Worm (Caenorhabditis elegans) whole organism, L4 larva: ENCODE data around the gene srm-1.

Experiments used
- D1046.2 ChIP-seq: fragments of 200-800 bp; sonication (Bioruptor generic); IDR thresholded peaks from 2 replicates; pipeline ENCODE4 v1.3.6; 2022; ENCODE audit warnings: missing genetic modification characterization, missing compliant biosample characterization
- F26F4.8 ChIP-seq: fragments of 200-800 bp; sonication (Bioruptor generic); conservative IDR thresholded peaks from 2 replicates; pipeline ENCODE4 v1.3.6; 2022; ENCODE audit warnings: missing genetic modification characterization, missing compliant biosample characterization
- F44E2.7 ChIP-seq: fragments of 200-800 bp; sonication (Bioruptor generic); IDR thresholded peaks from 2 replicates; pipeline ENCODE4 v2.1.2; 2022; ENCODE audit warnings: missing genetic modification characterization, missing compliant biosample characterization
- F49E8.2 ChIP-seq: sonication (generic microtip); optimal IDR thresholded peaks from 2 replicates; lab custom pipeline; 2016; ENCODE audit warnings: missing compliant biosample characterization, mild to moderate bottlenecking, missing genetic modification characterization, borderline replicate concordance
- T20F7.1 ChIP-seq: fragments of 200-800 bp; sonication (Bioruptor generic); optimal IDR thresholded peaks from 2 replicates; lab custom pipeline; 2018; ENCODE audit warnings: mild to moderate bottlenecking, missing genetic modification characterization, missing compliant biosample characterization
- T26A8.4 ChIP-seq: fragments of 200-800 bp; sonication (Bioruptor generic); IDR thresholded peaks from 2 replicates; pipeline ENCODE4 v1.3.6; 2022; ENCODE audit warnings: missing genetic modification characterization, missing compliant biosample characterization
- Y105C5A.15 ChIP-seq: fragments of 200-800 bp; sonication (Bioruptor generic); IDR thresholded peaks from 2 replicates; pipeline ENCODE4 v1.3.6; 2022; ENCODE audit warnings: missing genetic modification characterization, missing compliant biosample characterization
- Y48G9A.11 ChIP-seq: fragments of 200-800 bp; sonication (Bioruptor generic); IDR thresholded peaks from 2 replicates; pipeline ENCODE4 v1.3.6; 2022; ENCODE audit warnings: missing genetic modification reagents, missing genetic modification characterization, missing compliant biosample characterization
- Y75B8A.6 ChIP-seq: fragments of 200-800 bp; sonication (Bioruptor generic); IDR thresholded peaks from 2 replicates; pipeline ENCODE4 v1.3.6; 2022; ENCODE audit warnings: missing genetic modification reagents, missing genetic modification characterization, missing compliant biosample characterization
- ZK546.5 ChIP-seq, 2 experiments: sonication (generic microtip); optimal IDR thresholded peaks; 2 replicates each; lab custom pipeline; 2017; ENCODE audit warnings: missing biosample characterization in 2 of 2, missing genetic modification characterization in 2 of 2
- aha-1 ChIP-seq: fragments of 150-350 bp; peaks from one replicate; lab custom pipeline; 2014; ENCODE audit warnings: missing biosample characterization, missing genetic modification characterization
- arid-1 ChIP-seq: fragments of 200-800 bp; sonication (Bioruptor generic); conservative IDR thresholded peaks from 2 replicates; pipeline ENCODE4 v1.3.6; 2022; ENCODE audit warnings: missing genetic modification reagents, missing genetic modification characterization, missing compliant biosample characterization
- ceh-62 ChIP-seq: sonication (generic microtip); optimal IDR thresholded peaks from 2 replicates; lab custom pipeline; 2017; ENCODE audit warnings: missing biosample characterization, missing genetic modification characterization
- ctbp-1 ChIP-seq: fragments of 200-800 bp; sonication (Bioruptor generic); IDR thresholded peaks from 2 replicates; pipeline ENCODE4 v1.3.6; 2022; ENCODE audit warnings: missing genetic modification reagents, missing genetic modification characterization, missing compliant biosample characterization
- daf-16 ChIP-seq, 3 experiments: sonication (generic microtip); optimal IDR thresholded peaks; 2 replicates each; lab custom pipeline; 2016 to 2017; ENCODE audit warnings: missing genetic modification characterization in 3 of 3, missing genetic modification reagents in 3 of 3, mild to moderate bottlenecking in 2 of 3, missing compliant biosample characterization in 2 of 3, missing biosample characterization in 1 of 3, moderate library complexity in 1 of 3
- daf-19 ChIP-seq: fragments of 200-800 bp; sonication (Bioruptor generic); conservative IDR thresholded peaks from 2 replicates; pipeline ENCODE4 v1.3.6; 2022; ENCODE audit warnings: missing genetic modification characterization, missing compliant biosample characterization
- dmd-9 ChIP-seq: fragments of 200-800 bp; sonication (Bioruptor generic); IDR thresholded peaks from 2 replicates; pipeline ENCODE4 v1.3.6; 2022; ENCODE audit warnings: missing genetic modification reagents, missing genetic modification characterization, missing compliant biosample characterization
- fkh-10 ChIP-seq: fragments of 150-350 bp; optimal IDR thresholded peaks from 2 replicates; lab custom pipeline; 2014; ENCODE audit warnings: missing biosample characterization, missing genetic modification reagents, missing genetic modification characterization
- gei-8 ChIP-seq: fragments of 200-800 bp; sonication (Bioruptor generic); optimal IDR thresholded peaks from 2 replicates; lab custom pipeline; 2018; ENCODE audit warnings: mild to moderate bottlenecking, missing genetic modification characterization, missing compliant biosample characterization
- hif-1 ChIP-seq, 2 experiments: sonication (generic microtip); optimal IDR thresholded peaks; 2 replicates each; lab custom pipeline; 2016 to 2017; ENCODE audit warnings: missing compliant biosample characterization in 2 of 2, missing genetic modification characterization in 2 of 2, missing genetic modification reagents in 2 of 2, missing genotype in 2 of 2, mild to moderate bottlenecking in 1 of 2
- hlh-30 ChIP-seq: sonication (generic microtip); optimal IDR thresholded peaks from 2 replicates; lab custom pipeline; 2017; ENCODE audit warnings: antibody characterized with exemption, mild to moderate bottlenecking, missing genetic modification characterization, missing compliant biosample characterization; ENCODE audit not compliant: insufficient read depth
- hmg-1.1 ChIP-seq: fragments of 200-800 bp; sonication (Bioruptor generic); IDR thresholded peaks from 2 replicates; pipeline ENCODE4 v1.3.6; 2022; ENCODE audit warnings: missing genetic modification reagents, missing genetic modification characterization, missing compliant biosample characterization
- lin-1 ChIP-seq: fragments of 200-800 bp; sonication (Bioruptor generic); IDR thresholded peaks from 2 replicates; pipeline ENCODE4 v1.3.6; 2022; ENCODE audit warnings: missing genetic modification reagents, missing genetic modification characterization, missing compliant biosample characterization
- lin-29 ChIP-seq: fragments of 200-800 bp; sonication (Bioruptor generic); IDR thresholded peaks from 2 replicates; pipeline ENCODE4 v1.3.6; 2022; ENCODE audit warnings: missing genetic modification reagents, missing genetic modification characterization, missing compliant biosample characterization
- lin-39 ChIP-seq: fragments of 150-350 bp; optimal IDR thresholded peaks from 2 replicates; lab custom pipeline; 2014; ENCODE audit warnings: missing biosample characterization, missing genetic modification reagents, missing genetic modification characterization
- lir-3 ChIP-seq: sonication (generic microtip); optimal IDR thresholded peaks from 2 replicates; lab custom pipeline; 2016; ENCODE audit warnings: mild to moderate bottlenecking, missing genetic modification characterization, missing compliant biosample characterization
- madf-5 ChIP-seq, 2 experiments: fragments of 200-800 bp; sonication (Bioruptor generic); IDR thresholded peaks; 2 replicates each; pipeline ENCODE4 v1.3.6; 2022; ENCODE audit warnings: missing compliant biosample characterization in 2 of 2, missing genetic modification characterization in 2 of 2
- madf-9 ChIP-seq: fragments of 200-800 bp; sonication (Bioruptor generic); conservative IDR thresholded peaks from 2 replicates; pipeline ENCODE4 v1.3.6; 2022; ENCODE audit warnings: missing genetic modification reagents, missing genetic modification characterization, missing compliant biosample characterization
- mdt-29 ChIP-seq: fragments of 200-800 bp; sonication (Bioruptor generic); IDR thresholded peaks from 2 replicates; pipeline ENCODE4 v1.3.6; 2022; ENCODE audit warnings: missing genetic modification reagents, missing genetic modification characterization, missing compliant biosample characterization
- nhr-10 ChIP-seq: fragments of 150-350 bp; optimal IDR thresholded peaks from 2 replicates; lab custom pipeline; 2014; ENCODE audit warnings: missing biosample characterization, missing genetic modification characterization
- nhr-28 ChIP-seq: fragments of 150-350 bp; optimal IDR thresholded peaks from 2 replicates; lab custom pipeline; 2014; ENCODE audit warnings: missing biosample characterization, missing genetic modification characterization
- nhr-41 ChIP-seq: fragments of 200-800 bp; sonication (Bioruptor generic); IDR thresholded peaks from 2 replicates; pipeline ENCODE4 v1.3.6; 2022; ENCODE audit warnings: missing genetic modification reagents, missing genetic modification characterization, missing compliant biosample characterization
- pha-4 ChIP-seq, 2 experiments: fragments of 150-350 bp in 1 of 2; fragments of 200-800 bp in 1 of 2; sonication (Bioruptor generic) in 1 of 2; IDR thresholded peaks in 1 of 2; optimal IDR thresholded peaks in 1 of 2; 2 replicates each; pipeline versions ENCODE4 v1.3.6 to Lab custom; 2014 to 2022; ENCODE audit warnings: missing genetic modification characterization in 2 of 2, missing genetic modification reagents in 2 of 2, missing biosample characterization in 1 of 2, missing compliant biosample characterization in 1 of 2
- rbr-2 ChIP-seq: sonication (generic microtip); optimal IDR thresholded peaks from 2 replicates; lab custom pipeline; 2016; ENCODE audit warnings: missing genotype, missing genetic modification characterization, missing compliant biosample characterization
- saeg-2 ChIP-seq: fragments of 200-800 bp; sonication (Bioruptor generic); IDR thresholded peaks from 2 replicates; pipeline ENCODE4 v1.3.6; 2022; ENCODE audit warnings: missing genetic modification reagents, missing genetic modification characterization, missing compliant biosample characterization
- sdz-12 ChIP-seq: fragments of 200-800 bp; sonication (Bioruptor generic); optimal IDR thresholded peaks from 2 replicates; lab custom pipeline; 2018; ENCODE audit warnings: mild to moderate bottlenecking, missing genetic modification characterization, missing compliant biosample characterization
- snpc-1.2 ChIP-seq: fragments of 200-800 bp; sonication (Bioruptor generic); IDR thresholded peaks from 2 replicates; pipeline ENCODE4 v1.3.6; 2022; ENCODE audit warnings: missing genetic modification reagents, missing genetic modification characterization, missing compliant biosample characterization
- spr-1 ChIP-seq: sonication (generic microtip); optimal IDR thresholded peaks from 2 replicates; lab custom pipeline; 2016; ENCODE audit warnings: mild to moderate bottlenecking, missing genetic modification characterization, missing compliant biosample characterization
- spr-3 ChIP-seq: fragments of 200-800 bp; sonication (Bioruptor generic); optimal IDR thresholded peaks from 2 replicates; lab custom pipeline; 2018; ENCODE audit warnings: mild to moderate bottlenecking, missing genetic modification characterization, missing compliant biosample characterization
- unc-39 ChIP-seq: sonication (generic microtip); optimal IDR thresholded peaks from 2 replicates; lab custom pipeline; 2017; ENCODE audit warnings: missing biosample characterization, missing genetic modification characterization
- vab-7 ChIP-seq: fragments of 200-800 bp; sonication (Bioruptor generic); IDR thresholded peaks from 2 replicates; pipeline ENCODE4 v1.3.6; 2022; ENCODE audit warnings: missing genetic modification reagents, missing genetic modification characterization, missing compliant biosample characterization
- zip-11 ChIP-seq: fragments of 200-800 bp; sonication (Bioruptor generic); IDR thresholded peaks from 2 replicates; pipeline ENCODE4 v1.3.6; 2022; ENCODE audit warnings: missing genetic modification characterization, missing compliant biosample characterization
- ztf-11 ChIP-seq: fragments of 150-350 bp; optimal IDR thresholded peaks from 2 replicates; lab custom pipeline; 2014; ENCODE audit warnings: missing biosample characterization, missing genetic modification characterization

srm-1 gene

DNA sequence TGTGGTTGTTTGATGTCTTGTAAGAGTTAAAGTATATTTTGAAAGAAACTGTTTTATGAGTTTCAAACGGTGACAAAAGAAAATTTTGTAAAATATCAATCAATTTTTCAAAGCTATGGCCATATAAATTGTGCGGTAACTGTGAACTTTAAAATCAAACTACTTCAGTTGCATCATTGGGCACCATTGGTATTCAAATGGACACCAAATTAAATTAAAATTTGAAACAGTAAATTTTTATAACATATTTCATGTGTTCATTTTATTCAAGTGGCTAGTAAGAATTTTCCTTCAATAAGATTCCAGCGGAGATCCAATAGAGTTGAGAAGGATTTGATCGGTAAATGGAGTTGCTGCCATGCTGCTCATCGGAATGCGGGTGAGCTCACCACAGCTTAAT, 19.0 kb downstream of the srm-1 start:
- TF ChIP-seq spr-3 (no peak), aha-1 (peak; percentile 90)

DNA sequence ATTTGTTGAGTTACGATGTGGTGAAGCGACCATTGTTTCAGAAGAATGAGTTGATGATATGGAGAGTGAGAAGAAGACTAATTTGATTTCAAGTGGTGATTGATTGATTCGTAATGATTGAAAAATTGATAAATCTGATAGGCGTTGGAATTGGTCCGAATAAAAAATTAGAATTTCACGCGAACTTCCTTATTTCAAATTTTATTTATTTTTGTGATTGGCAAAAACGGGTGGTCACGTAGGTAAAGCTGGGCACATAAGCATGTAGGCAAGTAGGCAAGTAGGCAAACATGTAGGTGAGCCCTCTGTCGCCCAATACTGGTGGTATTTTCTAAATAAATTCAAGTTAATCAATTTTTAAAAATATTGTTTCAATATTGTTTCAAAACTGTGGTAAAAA, 20.9 kb downstream of the srm-1 start, which contains the start of gene C09B9.4:
TSS of gene C09B9.4 (minus strand) at position 101 of the 400 bp plus-strand sequence.
- TF ChIP-seq nhr-28: no peak
- no peak for TF ChIP-seq hmg-1.1 (GFP tag; lab: Robert Waterston, UW)
- no peak for TF ChIP-seq zip-11 (GFP tag; lab: Robert Waterston, UW)

DNA sequence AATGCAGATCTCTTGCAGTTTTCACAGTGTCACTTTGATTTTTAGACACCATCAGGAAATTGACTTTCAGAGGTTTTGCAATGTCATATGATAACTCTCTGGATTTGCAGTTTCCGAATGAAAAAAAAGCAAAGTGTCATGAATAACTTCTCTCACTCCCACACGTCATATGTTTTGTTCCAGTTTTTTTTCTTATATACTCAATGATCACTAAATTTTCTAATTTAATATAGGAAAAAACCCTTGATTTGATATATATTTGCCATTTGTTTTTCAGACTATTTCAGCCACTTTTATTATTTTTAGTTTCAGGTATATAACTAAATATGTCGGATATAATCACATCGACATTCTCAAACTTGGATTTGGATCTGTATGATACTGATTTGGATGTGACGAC, 25.1 kb downstream of the srm-1 start, which contains the start of gene C09B9.1:
TSS of gene C09B9.1 (plus strand) at position 301 of the 400 bp plus-strand sequence.
- TF ChIP-seq nhr-28: no peak
- no peak for TF ChIP-seq Y75B8A.6 (GFP tag; lab: Robert Waterston, UW)
- no peak for TF ChIP-seq ceh-62 (tag; lab: Kevin White, UChicago)
- no peak for TF ChIP-seq lir-3
- no peak for TF ChIP-seq dmd-9 (GFP tag; lab: Robert Waterston, UW)
- TF ChIP-seq spr-1: no peak
- no peak for TF ChIP-seq unc-39 (tag; lab: Kevin White, UChicago)

DNA sequence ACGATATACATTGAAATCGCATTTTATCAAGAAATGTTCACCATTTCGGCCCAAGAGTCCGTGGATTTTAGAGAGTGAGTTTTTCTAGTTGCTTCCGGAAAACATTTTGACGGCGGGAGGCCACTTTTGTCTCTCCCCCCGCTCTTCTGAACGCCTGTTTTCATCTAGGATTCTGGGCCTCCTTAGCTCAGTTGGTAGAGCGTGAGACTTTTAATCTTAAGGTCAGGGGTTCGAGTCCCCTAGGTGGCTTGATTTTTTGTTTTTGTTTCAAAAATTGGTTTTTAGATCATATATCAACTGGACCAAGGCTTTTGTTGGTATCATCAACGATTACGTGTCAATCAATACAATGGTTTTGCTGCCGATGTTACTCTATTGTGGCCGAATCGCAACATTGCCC, 26.4 kb downstream of the srm-1 start:
- TF ChIP-seq lin-39: no peak
- TF ChIP-seq fkh-10 (GFP tag; lab: Kevin White, UChicago): no peak
- peak; percentile 11 for TF ChIP-seq gei-8 (GFP tag; lab: Kevin White, UChicago)
- TF ChIP-seq hlh-30: peak; percentile 21
- TF ChIP-seq pha-4 (GFP tag; IDR thresholded peaks at IDR 0.05; lab: Robert Waterston, UW): peak; percentile 82
- TF ChIP-seq pha-4 (tag; optimal IDR thresholded peaks at IDR 0.05; lab: Kevin White, UChicago): no peak
- TF ChIP-seq arid-1 (GFP tag; lab: Robert Waterston, UW): peak; percentile 80
- TF ChIP-seq nhr-10: no peak
- TF ChIP-seq madf-5 (GFP tag; IDR thresholded peaks at IDR 0.05; lab: Robert Waterston, UW): peak; percentile 52 to 87; a peak in 1 of 4 replicates
- peak; percentile 76 for TF ChIP-seq Y48G9A.11 (GFP tag; lab: Robert Waterston, UW)
- peak; percentile 46; the same call in 1 of the 2 replicates for TF ChIP-seq saeg-2 (GFP tag; lab: Robert Waterston, UW)
- TF ChIP-seq F49E8.2 (tag; lab: Kevin White, UChicago): peak; percentile 32
- TF ChIP-seq zip-11 (GFP tag; lab: Robert Waterston, UW): no peak
- TF ChIP-seq madf-9 (GFP tag; lab: Robert Waterston, UW): peak; percentile 59; the same call in 1 of the 2 replicates
- peak; percentile 9 to 60 for TF ChIP-seq daf-16 (GFP tag; optimal IDR thresholded peaks at IDR 0.05; lab: Kevin White, UChicago)
- TF ChIP-seq daf-16 (tag; optimal IDR thresholded peaks at IDR 0.05; lab: Kevin White, UChicago): no peak
- TF ChIP-seq lir-3: peak; percentile 6
- no peak for TF ChIP-seq dmd-9 (GFP tag; lab: Robert Waterston, UW)
- peak; percentile 81 for TF ChIP-seq vab-7 (GFP tag; lab: Robert Waterston, UW)
- peak; percentile 61 for TF ChIP-seq lin-1
- peak; percentile 84 for TF ChIP-seq F26F4.8 (GFP tag; lab: Robert Waterston, UW)
- peak; percentile 8 for TF ChIP-seq sdz-12 (GFP tag; lab: Kevin White, UChicago)
- no peak for TF ChIP-seq ztf-11 (tag; lab: Kevin White, UChicago)
- peak; percentile 16 for TF ChIP-seq rbr-2 (tag; lab: Kevin White, UChicago)
- peak; percentile 99 for TF ChIP-seq snpc-1.2
- TF ChIP-seq lin-29 (GFP tag; lab: Robert Waterston, UW): 0 out of 2 replicates have a peak, but pooled peaks have one; percentile 28
- no peak for TF ChIP-seq hif-1 (tag; optimal IDR thresholded peaks at IDR 0.05; lab: Kevin White, UChicago)
- TF ChIP-seq ZK546.5 (tag; optimal IDR thresholded peaks at IDR 0.05; lab: Kevin White, UChicago): no peak
- TF ChIP-seq Y105C5A.15 (GFP tag; lab: Robert Waterston, UW): peak; percentile 58; the same call in 1 of the 2 replicates
- peak; percentile 77; the same call in 1 of the 2 replicates for TF ChIP-seq nhr-41 (GFP tag; lab: Robert Waterston, UW)
- TF ChIP-seq D1046.2 (GFP tag; lab: Robert Waterston, UW): peak; percentile 78; the same call in 1 of the 2 replicates
- peak; percentile 80 for TF ChIP-seq ctbp-1 (GFP tag; lab: Robert Waterston, UW)
- peak; percentile 62; the same call in 1 of the 2 replicates for TF ChIP-seq mdt-29 (GFP tag; lab: Robert Waterston, UW)
- TF ChIP-seq F44E2.7 (GFP tag; lab: Robert Waterston, UW): peak; percentile 79; the same call in 1 of the 2 replicates
- TF ChIP-seq T20F7.1 (GFP tag; lab: Kevin White, UChicago): peak; percentile 32
- peak; percentile 65 for TF ChIP-seq T26A8.4 (GFP tag; lab: Robert Waterston, UW)
- TF ChIP-seq daf-19 (GFP tag; lab: Robert Waterston, UW): 0 out of 2 replicates have a peak, but pooled peaks have one; percentile 63
